Worm (Caenorhabditis elegans): ENCODE results near the gene col-171.

Gene col-171

ce11 chrX:6289038-6289437, 45.1 kb upstream of the col-171 start:
- no peak for TF ChIP-seq hlh-8 (tag; optimal IDR thresholded peaks at IDR 0.05)
- no peak for TF ChIP-seq ceh-9 (tag; optimal IDR thresholded peaks at IDR 0.05)
- TF ChIP-seq hlh-15 (tag; optimal IDR thresholded peaks at IDR 0.05): no peak
- no peak for TF ChIP-seq elt-4 (tag; optimal IDR thresholded peaks at IDR 0.05)
- TF ChIP-seq ceh-6 (GFP tag; optimal IDR thresholded peaks at IDR 0.05): no peak
- no peak for TF ChIP-seq ztf-16 (tag; optimal IDR thresholded peaks at IDR 0.05)
- TF ChIP-seq mec-3 (tag; optimal IDR thresholded peaks at IDR 0.05; ENCODE audit: borderline replicate concordance): no peak
- TF ChIP-seq fkh-10 (GFP tag; optimal IDR thresholded peaks at IDR 0.05): no peak
- TF ChIP-seq ref-2 (tag; optimal IDR thresholded peaks at IDR 0.05): no peak
- TF ChIP-seq odd-2 (tag; optimal IDR thresholded peaks at IDR 0.05): no peak
- no peak for TF ChIP-seq rnt-1 (tag; optimal IDR thresholded peaks at IDR 0.05)
- no peak for TF ChIP-seq ceh-48 (tag; optimal IDR thresholded peaks at IDR 0.05)
- TF ChIP-seq ceh-24 (tag; optimal IDR thresholded peaks at IDR 0.05): no peak
- no peak for TF ChIP-seq che-1 (tag; optimal IDR thresholded peaks at IDR 0.05)

ce11 chrX:6291632-6292031, 42.5 kb upstream of the col-171 start, which contains the start of gene lev-9:
Gene lev-9 (minus strand): TSS chrX:6291732.
- TF ChIP-seq nfya-1 (tag; optimal IDR thresholded peaks at IDR 0.05): no peak
- TF ChIP-seq ceh-31 (tag; optimal IDR thresholded peaks at IDR 0.05): no peak
- no peak for TF ChIP-seq lin-11 (tag; optimal IDR thresholded peaks at IDR 0.05)
- TF ChIP-seq Y22D7AL.16 (tag; optimal IDR thresholded peaks at IDR 0.05): no peak
- no peak for TF ChIP-seq ahr-1 (tag; optimal IDR thresholded peaks at IDR 0.05)
- TF ChIP-seq ceh-30 (tag; optimal IDR thresholded peaks at IDR 0.05): no peak
- no peak for TF ChIP-seq K02D7.2 (tag; optimal IDR thresholded peaks at IDR 0.05)
- no peak for TF ChIP-seq pat-9 (tag; optimal IDR thresholded peaks at IDR 0.05)
- no peak for TF ChIP-seq ceh-34 (tag; optimal IDR thresholded peaks at IDR 0.05)
- no peak for TF ChIP-seq ceh-24 (tag; optimal IDR thresholded peaks at IDR 0.05)
- TF ChIP-seq madf-2 (tag; optimal IDR thresholded peaks at IDR 0.05): no peak
- no peak for TF ChIP-seq hlh-13 (GFP tag; optimal IDR thresholded peaks at IDR 0.05)
- TF ChIP-seq fkh-6 (tag; optimal IDR thresholded peaks at IDR 0.05): no peak
- no peak for TF ChIP-seq ceh-48 (tag; optimal IDR thresholded peaks at IDR 0.05)
- no peak for TF ChIP-seq fkh-10 (GFP tag; optimal IDR thresholded peaks at IDR 0.05)
- TF ChIP-seq sox-4 (tag; optimal IDR thresholded peaks at IDR 0.05): no peak

- TF ChIP-seq ceh-24 (tag; optimal IDR thresholded peaks at IDR 0.05) (peak; percentile 78), zip-5 (tag; optimal IDR thresholded peaks at IDR 0.05) (peak; percentile 69), hlh-6 (tag; optimal IDR thresholded peaks at IDR 0.05) (peak; percentile 93), T23F11.4 (GFP tag; optimal IDR thresholded peaks at IDR 0.05) (peak; percentile 89), hlh-15 (tag; optimal IDR thresholded peaks at IDR 0.05) (peak; percentile 88), fkh-6 (tag; optimal IDR thresholded peaks at IDR 0.05) (peak; percentile 88), ceh-18 (tag; optimal IDR thresholded peaks at IDR 0.05) (peak; percentile 71), nfya-1 (tag; optimal IDR thresholded peaks at IDR 0.05) (peak; percentile 56), odd-2 (tag; optimal IDR thresholded peaks at IDR 0.05) (peak; percentile 45), ceh-2 (tag; optimal IDR thresholded peaks at IDR 0.05) (peak; percentile 73), fkh-10 (GFP tag; optimal IDR thresholded peaks at IDR 0.05) (no peak), nhr-11 (tag; optimal IDR thresholded peaks at IDR 0.05) (no peak), pax-1 (tag; optimal IDR thresholded peaks at IDR 0.05) (no peak), unc-86 (tag; optimal IDR thresholded peaks at IDR 0.05) (peak; percentile 93), elt-4 (tag; optimal IDR thresholded peaks at IDR 0.05) (no peak), ceh-6 (GFP tag; optimal IDR thresholded peaks at IDR 0.05) (peak; percentile 87), sox-4 (tag; optimal IDR thresholded peaks at IDR 0.05) (peak; percentile 89), lim-6 (tag; optimal IDR thresholded peaks at IDR 0.05) (peak; percentile 81), ceh-19 (GFP tag; optimal IDR thresholded peaks at IDR 0.05) (peak; percentile 92), C08G9.2 (tag; optimal IDR thresholded peaks at IDR 0.05) (peak; percentile 81), C38D4.7 (GFP tag; optimal IDR thresholded peaks at IDR 0.05) (peak; percentile 89), ceh-45 (GFP tag; IDR thresholded peaks at IDR 0.05) (peak; percentile 91), sox-2 (GFP tag; IDR thresholded peaks at IDR 0.05) (peak; percentile 89), che-1 (tag; optimal IDR thresholded peaks at IDR 0.05) (peak; percentile 91), pqm-1 (tag; optimal IDR thresholded peaks at IDR 0.05) (no peak), elt-2 (tag; optimal IDR thresholded peaks at IDR 0.05) (peak; percentile 95), ceh-14 (tag; optimal IDR thresholded peaks at IDR 0.05) (peak; percentile 86), unc-3 (GFP tag; conservative IDR thresholded peaks at IDR 0.05) (peak; percentile 97), unc-3 (tag; optimal IDR thresholded peaks at IDR 0.05) (peak; percentile 94), tbx-7 (tag; optimal IDR thresholded peaks at IDR 0.05) (peak; percentile 27), dmd-4 (tag; optimal IDR thresholded peaks at IDR 0.05; ENCODE audit: borderline replicate concordance) (peak; percentile 73), npax-4 (tag; optimal IDR thresholded peaks at IDR 0.05) (peak; percentile 81), K02D7.2 (tag; optimal IDR thresholded peaks at IDR 0.05) (peak; percentile 91)
Observed at ce11 chrX:6292143-6292542, 42.0 kb upstream of the col-171 start.

Measured in whole organism, late embryonic.